Worm (Caenorhabditis elegans) whole organism, mixed stage, embryonic: Measurements from ENCODE around the gene F27E5.3.

Source experiments
- nhr-12 ChIP-seq: fragments of 150-350 bp; optimal IDR thresholded peaks from 2 replicates; lab custom pipeline; 2014; ENCODE audit warnings: missing biosample characterization, missing genetic modification characterization
- sptf-1 ChIP-seq: sonication (generic microtip); optimal IDR thresholded peaks from 2 replicates; lab custom pipeline; 2017; ENCODE audit warnings: mild to moderate bottlenecking, missing genetic modification characterization, moderate library complexity, missing compliant biosample characterization
- ztf-11 ChIP-seq: fragments of 150-350 bp; optimal IDR thresholded peaks from 2 replicates; lab custom pipeline; 2014; ENCODE audit warnings: missing biosample characterization, missing genetic modification characterization

DNA sequence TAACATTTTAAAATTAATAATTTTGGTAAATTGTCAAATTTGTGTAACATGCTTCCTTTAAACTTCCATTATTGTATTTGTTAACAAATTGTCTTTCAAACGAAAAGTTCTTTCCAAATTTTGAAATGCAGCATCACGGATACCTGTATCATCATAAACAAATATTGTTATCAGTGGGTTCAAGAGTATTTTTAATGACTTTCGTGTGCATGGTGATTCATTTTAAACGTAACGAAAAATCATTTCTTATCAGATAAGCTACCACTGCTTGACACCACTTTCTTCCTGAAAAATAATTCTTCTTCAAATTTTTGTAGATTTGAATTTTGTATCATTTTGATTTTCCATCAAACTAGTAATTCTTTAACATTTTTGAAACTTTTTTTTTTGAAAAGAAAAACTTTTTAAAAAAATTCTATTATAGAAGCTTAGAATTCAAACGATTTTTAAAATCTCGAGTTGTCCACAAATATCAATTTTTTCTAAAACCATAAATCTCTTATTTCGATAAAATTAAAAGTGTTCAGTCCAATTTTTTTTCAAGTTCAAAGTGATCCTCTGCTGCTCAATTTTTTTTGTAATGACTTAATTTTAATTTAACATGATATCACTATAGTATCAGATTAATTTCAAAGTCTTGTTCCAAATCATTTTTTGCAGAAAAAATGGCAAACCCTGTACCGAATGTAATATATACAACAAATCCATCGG, 9.6 kb downstream of the F27E5.3 start, which contains the start of gene F27E5.9:
- TF ChIP-seq sptf-1 (tag; lab: Kevin White, UChicago), result no peak
- no peak for TF ChIP-seq ztf-11 (tag; lab: Kevin White, UChicago)
- no peak for TF ChIP-seq nhr-12 (tag; lab: Kevin White, UChicago)
